Fruit fly (Drosophila melanogaster) whole organism, embryonic: Measurements from ENCODE around the gene CG32812.

Source experiments
- NFAT ChIP-seq: fragments of 200-800 bp; sonication (Bioruptor generic); IDR thresholded peaks from 2 replicates; pipeline ENCODE4 v1.3.6; 2022; ENCODE audit warnings: missing biosample characterization, missing genetic modification characterization
- bigmax ChIP-seq: fragments of 200-800 bp; sonication (Bioruptor generic); optimal IDR thresholded peaks from 2 replicates; lab custom pipeline; 2018; ENCODE audit warnings: missing biosample characterization, mild to moderate bottlenecking, missing genetic modification characterization

dm6 chrX:1260327-1260726 is 26.8 kb upstream of the CG32812 start:
- peak; percentile 56; the same call in 1 of the 2 replicates for TF ChIP-seq NFAT (GFP tag; lab: Robert Waterston, UW)
- TF ChIP-seq bigmax (GFP tag; lab: Kevin White, UChicago): no peak
